Fruit fly (Drosophila melanogaster): ENCODE results near the gene Syn.

Syn gene

DNA sequence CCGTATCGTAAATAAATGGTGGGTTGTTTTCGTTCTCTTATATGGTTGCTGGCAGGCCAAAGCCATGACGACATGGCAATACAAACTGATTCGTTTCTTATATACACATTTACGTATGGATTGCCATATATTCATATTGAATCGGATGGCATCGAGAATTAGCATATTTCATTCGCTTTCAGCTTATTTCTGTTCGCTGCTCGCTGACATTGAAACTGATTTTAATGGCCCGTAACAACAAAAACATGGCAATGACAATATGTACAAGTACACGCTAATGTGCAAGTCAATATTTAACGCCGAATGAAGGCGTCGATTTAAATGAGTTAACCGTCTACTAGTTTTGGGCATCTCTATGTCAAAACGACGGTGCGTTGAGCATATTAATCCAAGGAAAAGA is 4.5 kb upstream of the Syn start:
- TF ChIP-seq EcR (GFP tag; optimal IDR thresholded peaks at IDR 0.05): no peak
- TF ChIP-seq gl (tag; optimal IDR thresholded peaks at IDR 0.05): no peak
- no peak for TF ChIP-seq Snoo (tag; optimal IDR thresholded peaks at IDR 0.05)
- TF ChIP-seq CG34367 (tag; optimal IDR thresholded peaks at IDR 0.05): no peak
- TF ChIP-seq rn (GFP tag; IDR thresholded peaks at IDR 0.05): no peak
- TF ChIP-seq fd96Ca (GFP tag; IDR thresholded peaks at IDR 0.05): no peak
- no peak for TF ChIP-seq CG8301 (tag; optimal IDR thresholded peaks at IDR 0.05)
- TF ChIP-seq CG15710 (tag; optimal IDR thresholded peaks at IDR 0.05): no peak
- TF ChIP-seq Pif1B (GFP tag; optimal IDR thresholded peaks at IDR 0.05): no peak
- TF ChIP-seq CG32121 (GFP tag; IDR thresholded peaks at IDR 0.05): no peak
- TF ChIP-seq CG8159 (tag; optimal IDR thresholded peaks at IDR 0.05): no peak
- TF ChIP-seq CG13204 (GFP tag; optimal IDR thresholded peaks at IDR 0.05): no peak
- TF ChIP-seq CG14655 (GFP tag; optimal IDR thresholded peaks at IDR 0.05): no peak
- no peak for TF ChIP-seq CG10348 (GFP tag; IDR thresholded peaks at IDR 0.05)
- no peak for TF ChIP-seq CG17806 (tag; optimal IDR thresholded peaks at IDR 0.05)
- TF ChIP-seq CG4496 (GFP tag; IDR thresholded peaks at IDR 0.05): no peak
- no peak for TF ChIP-seq Pif1A (GFP tag; optimal IDR thresholded peaks at IDR 0.05)
- TF ChIP-seq CG12605 (GFP tag; IDR thresholded peaks at IDR 0.05): no peak

DNA sequence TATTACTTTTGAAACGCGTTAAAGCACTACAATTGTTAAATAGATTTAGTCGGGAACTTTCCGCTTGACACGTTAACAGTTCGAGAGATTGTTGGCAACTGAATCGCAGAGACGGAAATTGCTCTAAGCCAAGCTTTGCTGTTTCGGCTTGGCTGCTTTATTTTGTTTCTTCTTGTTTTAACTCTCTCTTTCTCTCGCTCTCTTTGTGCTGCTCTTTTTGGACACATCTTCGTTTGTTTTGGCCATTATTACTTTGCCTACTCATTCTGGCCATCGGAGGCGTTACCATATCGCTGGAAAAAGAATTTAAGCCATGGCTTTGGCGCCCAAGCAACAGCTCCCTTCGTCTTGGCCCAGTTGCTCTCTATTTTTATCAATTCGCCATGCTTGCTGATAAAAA is 969 bp upstream of the Syn start, which contains the start of gene CG12814:
Gene CG12814, minus strand, starts transcription at position 84 of the 400 bp plus-strand sequence.
- TF ChIP-seq Pif1B (GFP tag; optimal IDR thresholded peaks at IDR 0.05) (no peak), CG32121 (GFP tag; IDR thresholded peaks at IDR 0.05) (peak; percentile 13; the same call in 1 of the 2 replicates), CG4496 (GFP tag; IDR thresholded peaks at IDR 0.05) (peak; percentile 69; the same call in 2 of the 3 replicates), gl (tag; optimal IDR thresholded peaks at IDR 0.05) (peak; percentile 86), Pif1A (GFP tag; optimal IDR thresholded peaks at IDR 0.05) (no peak), CG13204 (GFP tag; optimal IDR thresholded peaks at IDR 0.05) (peak; percentile 60), CG15710 (tag; optimal IDR thresholded peaks at IDR 0.05) (peak; percentile 41), EcR (GFP tag; optimal IDR thresholded peaks at IDR 0.05) (peak; percentile 47), CG17806 (tag; optimal IDR thresholded peaks at IDR 0.05) (peak; percentile 52), CG12605 (GFP tag; IDR thresholded peaks at IDR 0.05) (peak; percentile 86), CG8159 (tag; optimal IDR thresholded peaks at IDR 0.05) (peak; percentile 19), Ets98B (GFP tag; IDR thresholded peaks at IDR 0.05) (peak; percentile 79), CG8301 (tag; optimal IDR thresholded peaks at IDR 0.05) (no peak), rn (GFP tag; IDR thresholded peaks at IDR 0.05) (peak; percentile 11; the same call in 1 of the 2 replicates), CG34367 (tag; optimal IDR thresholded peaks at IDR 0.05) (peak; percentile 51), Snoo (tag; optimal IDR thresholded peaks at IDR 0.05) (peak; percentile 48), CG10348 (GFP tag; IDR thresholded peaks at IDR 0.05) (no peak), CG9948 (tag; optimal IDR thresholded peaks at IDR 0.05) (peak; percentile 33), D1 (tag; optimal IDR thresholded peaks at IDR 0.05) (peak; percentile 71)

DNA sequence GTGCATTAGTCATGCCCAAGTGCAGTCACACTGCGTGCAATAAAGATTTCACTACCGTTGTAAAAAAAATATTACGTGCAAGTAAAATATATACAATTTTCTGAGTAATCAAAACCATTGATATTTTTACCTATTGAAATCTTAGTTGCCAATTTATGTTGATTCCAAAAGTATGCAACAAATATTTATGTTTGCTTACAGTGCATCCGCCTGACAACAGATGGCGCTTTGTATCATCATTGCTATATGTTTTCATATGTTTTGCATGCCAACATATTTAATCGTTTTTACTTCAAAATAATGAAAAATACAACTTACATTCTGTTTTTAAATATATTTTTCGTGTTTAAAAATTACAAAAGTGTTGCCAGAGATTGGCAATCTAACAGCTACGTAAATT is 13.1 kb downstream of the Syn start:
- TF ChIP-seq D1 (tag; optimal IDR thresholded peaks at IDR 0.05) (peak; percentile 65), CG14655 (GFP tag; optimal IDR thresholded peaks at IDR 0.05) (peak; percentile 22), CG10348 (GFP tag; IDR thresholded peaks at IDR 0.05) (no peak), Ets98B (GFP tag; IDR thresholded peaks at IDR 0.05) (no peak), CG34367 (tag; optimal IDR thresholded peaks at IDR 0.05) (peak; percentile 2), CG8301 (tag; optimal IDR thresholded peaks at IDR 0.05) (peak; percentile 8)

DNA sequence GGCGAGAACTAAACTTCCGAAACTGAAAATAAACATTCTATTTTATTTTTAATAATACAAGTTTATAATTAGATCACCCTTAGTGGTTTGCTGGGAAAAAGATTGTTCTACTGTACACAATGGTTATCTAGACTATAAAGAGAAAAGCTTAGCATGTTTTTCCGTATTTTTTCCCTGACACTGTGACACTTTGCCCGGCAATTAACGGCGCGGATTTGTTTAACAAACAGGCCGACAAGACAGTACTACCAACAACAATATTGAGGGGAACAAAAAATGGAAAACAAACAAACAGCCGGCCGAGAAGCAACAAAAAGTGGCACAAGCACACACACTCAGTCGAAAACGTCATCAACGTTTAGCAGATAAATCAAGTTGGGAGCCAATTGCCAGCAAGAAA is 16.3 kb downstream of the Syn start:
- TF ChIP-seq CG32121 (GFP tag; IDR thresholded peaks at IDR 0.05) (0 out of 2 replicates have a peak, but pooled peaks have one; percentile 7), CG4496 (GFP tag; IDR thresholded peaks at IDR 0.05) (0 out of 3 replicates have a peak, but pooled peaks have one; percentile 17), CG13204 (GFP tag; optimal IDR thresholded peaks at IDR 0.05) (no peak)

- TF ChIP-seq CG8301 (tag; optimal IDR thresholded peaks at IDR 0.05): no peak
- TF ChIP-seq D1 (tag; optimal IDR thresholded peaks at IDR 0.05): no peak
- TF ChIP-seq CG17806 (tag; optimal IDR thresholded peaks at IDR 0.05): no peak
- no peak for TF ChIP-seq Pif1A (GFP tag; optimal IDR thresholded peaks at IDR 0.05)
- TF ChIP-seq gl (tag; optimal IDR thresholded peaks at IDR 0.05): no peak
- TF ChIP-seq rn (GFP tag; IDR thresholded peaks at IDR 0.05): no peak
- TF ChIP-seq CG4496 (GFP tag; IDR thresholded peaks at IDR 0.05): peak; percentile 54; the same call in 1 of the 3 replicates
- no peak for TF ChIP-seq CG9948 (tag; optimal IDR thresholded peaks at IDR 0.05)
- TF ChIP-seq CG14655 (GFP tag; optimal IDR thresholded peaks at IDR 0.05): no peak
- TF ChIP-seq CG32121 (GFP tag; IDR thresholded peaks at IDR 0.05): peak; percentile 39; the same call in 1 of the 2 replicates
- peak; percentile 20; the same call in 1 of the 2 replicates for TF ChIP-seq Ets98B (GFP tag; IDR thresholded peaks at IDR 0.05)
- TF ChIP-seq CG12605 (GFP tag; IDR thresholded peaks at IDR 0.05): peak; percentile 26; the same call in 1 of the 2 replicates
These were observed 22.3 kb downstream of the Syn start, which contains the start of gene Timp for dm6 chr3R:10212799-10213198. Gene Timp, minus strand, starts transcription at chr3R:10213007.

DNA sequence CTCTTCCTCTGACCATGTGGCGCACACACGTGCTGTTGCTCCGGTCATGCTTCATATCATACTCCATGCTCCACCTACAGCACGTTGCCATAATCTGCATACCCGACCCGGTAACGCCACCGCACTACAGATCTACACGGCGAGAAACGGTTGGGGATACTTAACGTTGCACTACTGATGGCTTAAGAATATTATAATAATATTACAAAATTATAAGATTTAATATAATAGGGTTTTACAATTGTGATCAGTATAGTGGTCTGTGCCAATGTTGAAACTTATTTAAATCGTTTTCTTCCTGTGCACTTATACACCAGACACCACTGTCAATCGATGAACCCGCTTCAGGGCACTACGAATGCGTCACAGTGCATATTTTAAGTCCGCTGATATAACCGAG is 22.9 kb downstream of the Syn start:
- TF ChIP-seq CG12605 (GFP tag; IDR thresholded peaks at IDR 0.05) (peak; percentile 77), rn (GFP tag; IDR thresholded peaks at IDR 0.05) (peak; percentile 90), CG8301 (tag; optimal IDR thresholded peaks at IDR 0.05) (peak; percentile 83), CG10348 (GFP tag; IDR thresholded peaks at IDR 0.05) (peak; percentile 37; the same call in 1 of the 2 replicates), CG9948 (tag; optimal IDR thresholded peaks at IDR 0.05) (peak; percentile 90), CG34367 (tag; optimal IDR thresholded peaks at IDR 0.05) (peak; percentile 91), Pif1A (GFP tag; optimal IDR thresholded peaks at IDR 0.05) (peak; percentile 87), Ets98B (GFP tag; IDR thresholded peaks at IDR 0.05) (peak; percentile 90), Snoo (tag; optimal IDR thresholded peaks at IDR 0.05) (peak; percentile 82), CG17806 (tag; optimal IDR thresholded peaks at IDR 0.05) (peak; percentile 94), CG15710 (tag; optimal IDR thresholded peaks at IDR 0.05) (peak; percentile 96), CG14655 (GFP tag; optimal IDR thresholded peaks at IDR 0.05) (peak; percentile 89), CG32121 (GFP tag; IDR thresholded peaks at IDR 0.05) (peak; percentile 91), CG8159 (tag; optimal IDR thresholded peaks at IDR 0.05) (peak; percentile 95), CG4496 (GFP tag; IDR thresholded peaks at IDR 0.05) (peak; percentile 95), Pif1B (GFP tag; optimal IDR thresholded peaks at IDR 0.05) (peak; percentile 86), D1 (tag; optimal IDR thresholded peaks at IDR 0.05) (peak; percentile 81), EcR (GFP tag; optimal IDR thresholded peaks at IDR 0.05) (peak; percentile 90), CG13204 (GFP tag; optimal IDR thresholded peaks at IDR 0.05) (peak; percentile 83), fd96Ca (GFP tag; IDR thresholded peaks at IDR 0.05) (peak; percentile 89), gl (tag; optimal IDR thresholded peaks at IDR 0.05) (peak; percentile 83)
